Worm (Caenorhabditis elegans): ENCODE data around the gene gsp-1.
A peak's percentile ranks its signal among the peaks of the same experiment; 100 is the strongest.

Gene gsp-1

DNA sequence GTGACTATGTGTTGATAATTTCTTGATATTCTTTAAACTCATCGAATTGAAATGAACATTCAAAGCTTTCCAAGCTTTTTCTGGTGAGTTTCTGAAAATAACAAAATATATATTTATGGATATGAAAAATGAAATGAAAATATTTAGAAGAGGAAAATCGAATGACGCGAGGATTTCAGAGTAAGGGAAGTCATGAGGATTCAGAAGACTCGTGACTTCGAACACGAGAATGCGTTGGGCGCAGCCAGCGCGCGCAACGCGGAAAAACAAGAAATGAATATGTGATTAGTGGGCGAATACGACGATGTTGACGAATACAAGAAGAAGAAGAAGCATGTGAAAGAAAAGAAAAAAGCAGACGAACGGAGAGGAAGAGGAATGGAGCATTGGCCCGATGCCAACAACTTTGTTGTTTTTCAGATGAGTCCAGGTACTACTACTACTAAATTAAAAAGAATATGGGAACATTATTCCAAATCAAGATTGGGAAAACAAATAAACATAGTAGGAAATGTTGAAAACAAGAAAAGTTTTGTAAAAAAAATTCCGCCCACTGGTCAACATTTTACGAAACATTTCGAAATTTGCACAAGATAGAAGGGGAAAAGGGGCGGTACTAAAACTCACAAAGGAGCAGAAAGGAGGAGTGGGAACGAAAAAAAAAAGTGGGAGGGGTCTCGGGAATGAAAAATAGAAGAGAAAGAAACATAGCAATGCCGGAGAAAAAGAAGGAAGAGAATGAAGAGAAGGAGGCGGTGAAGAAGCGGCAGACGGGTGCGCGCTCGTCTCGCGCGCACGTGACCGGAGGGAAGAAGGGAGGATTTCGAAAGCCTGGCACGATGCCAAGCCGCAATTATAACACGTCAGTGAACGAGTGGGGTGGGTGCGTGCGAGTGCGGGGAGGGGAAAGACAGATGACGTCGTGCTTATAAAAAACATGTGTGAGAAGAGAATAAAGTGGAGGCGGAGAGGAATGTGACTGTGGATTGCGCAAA, 33.2 kb downstream of the gsp-1 start (continued):
- TF ChIP-seq ces-1 (GFP tag; optimal IDR thresholded peaks at IDR 0.05): no peak
- peak in 1 of 6 experiments; percentile 80 for TF ChIP-seq elt-3 (tag; optimal IDR thresholded peaks at IDR 0.05)
- TF ChIP-seq dsc-1 (tag; optimal IDR thresholded peaks at IDR 0.05): peak; percentile 96
- TF ChIP-seq zag-1 (tag; optimal IDR thresholded peaks at IDR 0.05): no peak
- TF ChIP-seq ceh-88 (GFP tag; IDR thresholded peaks at IDR 0.05): peak; percentile 92
- TF ChIP-seq nhr-77 (tag; optimal IDR thresholded peaks at IDR 0.05): peak; percentile 75
- TF ChIP-seq C04F5.9 (tag; optimal IDR thresholded peaks at IDR 0.05): no peak
- no peak for TF ChIP-seq nhr-76 (tag; optimal IDR thresholded peaks at IDR 0.05)
- TF ChIP-seq mep-1 (tag; optimal IDR thresholded peaks at IDR 0.05): peak; percentile 83

DNA sequence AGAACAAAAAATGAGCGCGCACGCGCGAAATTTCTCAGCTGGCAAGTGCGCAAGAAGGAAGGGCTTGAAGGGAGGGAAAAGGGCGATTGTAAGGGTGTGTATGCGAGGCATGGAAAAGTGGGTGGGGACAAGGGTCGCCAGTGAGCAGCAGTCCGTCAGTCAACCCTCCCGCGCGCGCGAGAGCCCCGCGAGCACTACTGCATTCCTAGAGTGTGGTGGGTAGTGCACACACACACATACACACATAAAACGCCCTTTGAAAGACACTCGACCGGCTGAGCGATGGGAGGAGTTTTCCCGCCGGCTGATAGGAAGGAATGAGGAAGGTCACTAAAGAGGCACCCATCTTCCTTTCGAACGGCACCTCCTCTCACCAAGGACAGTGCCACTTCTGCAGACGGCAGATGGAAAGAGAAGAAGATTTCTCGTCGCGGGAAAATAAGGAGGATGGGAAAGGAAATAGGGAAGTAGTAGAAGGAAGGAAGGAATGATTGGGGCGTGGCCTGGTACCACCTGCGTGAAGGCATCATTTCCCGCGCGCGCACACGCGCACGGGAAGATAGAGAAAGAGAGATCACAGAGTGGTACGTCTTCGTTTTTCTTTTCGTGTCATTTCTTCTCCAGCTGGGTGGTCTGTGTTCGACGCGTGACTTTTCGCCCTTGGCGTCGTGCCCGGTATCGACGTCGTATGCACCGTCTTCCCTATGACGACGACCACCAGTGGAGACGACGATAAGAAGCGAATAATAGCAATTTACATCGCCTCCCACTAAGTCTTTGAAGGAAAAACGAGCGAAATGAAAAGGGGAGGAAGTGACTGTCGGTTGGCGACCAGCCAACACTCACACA, 34.9 kb downstream of the gsp-1 start:
- TF ChIP-seq nhr-28 (tag; optimal IDR thresholded peaks at IDR 0.05) (no peak), ces-1 (GFP tag; optimal IDR thresholded peaks at IDR 0.05) (no peak), unc-30 (tag; optimal IDR thresholded peaks at IDR 0.05) (no peak), F16B12.6 (tag; optimal IDR thresholded peaks at IDR 0.05) (no peak), nhr-71 (tag; optimal IDR thresholded peaks at IDR 0.05) (peak; percentile 89), ama-1 (optimal IDR thresholded peaks at IDR 0.05) (no peak), unc-98 (GFP tag; IDR thresholded peaks at IDR 0.05) (no peak), sup-37 (GFP tag; optimal IDR thresholded peaks at IDR 0.05) (no peak), aly-2 (tag; optimal IDR thresholded peaks at IDR 0.05) (no peak), swsn-7 (tag; optimal IDR thresholded peaks at IDR 0.05) (no peak), nhr-84 (tag; optimal IDR thresholded peaks at IDR 0.05) (no peak), lin-15B (tag; optimal IDR thresholded peaks at IDR 0.05) (no peak), ztf-11 (tag; optimal IDR thresholded peaks at IDR 0.05) (peak in 1 of 2 experiments; percentile 39), nhr-237 (tag; optimal IDR thresholded peaks at IDR 0.05) (no peak), ceh-8 (GFP tag; optimal IDR thresholded peaks at IDR 0.05) (no peak), tbx-2 (tag; optimal IDR thresholded peaks at IDR 0.05) (peak; percentile 27), snpc-4 (tag; optimal IDR thresholded peaks at IDR 0.05) (peak; percentile 22), zip-4 (GFP tag; optimal IDR thresholded peaks at IDR 0.05) (peak; percentile 12), egl-13 (tag; optimal IDR thresholded peaks at IDR 0.05) (no peak), vab-15 (tag; optimal IDR thresholded peaks at IDR 0.05) (peak; percentile 13), unc-86 (tag; optimal IDR thresholded peaks at IDR 0.05) (no peak), hlh-17 (GFP tag; optimal IDR thresholded peaks at IDR 0.05; ENCODE audit: borderline replicate concordance) (no peak), nhr-11 (tag; optimal IDR thresholded peaks at IDR 0.05) (no peak), grh-1 (GFP tag; IDR thresholded peaks at IDR 0.05) (peak; percentile 73), blmp-1 (tag; optimal IDR thresholded peaks at IDR 0.05) (peak; percentile 85), ets-5 (GFP tag; IDR thresholded peaks at IDR 0.05) (no peak), zag-1 (tag; optimal IDR thresholded peaks at IDR 0.05) (no peak), isw-1 (GFP tag; IDR thresholded peaks at IDR 0.05) (no peak), snu-23 (GFP tag; optimal IDR thresholded peaks at IDR 0.05) (peak; percentile 69), dsc-1 (tag; optimal IDR thresholded peaks at IDR 0.05) (no peak), aha-1 (tag; optimal IDR thresholded peaks at IDR 0.05) (no peak), mdl-1 (tag; optimal IDR thresholded peaks at IDR 0.05) (peak in 1 of 2 experiments; percentile 91), lin-14 (GFP tag; optimal IDR thresholded peaks at IDR 0.05) (peak; percentile 96), fkh-4 (tag; optimal IDR thresholded peaks at IDR 0.05; ENCODE audit: borderline replicate concordance) (no peak), nhr-20 (tag; optimal IDR thresholded peaks at IDR 0.05) (peak; percentile 83), fkh-10 (GFP tag; optimal IDR thresholded peaks at IDR 0.05) (no peak), hlh-4 (tag; optimal IDR thresholded peaks at IDR 0.05) (no peak), unc-130 (tag; optimal IDR thresholded peaks at IDR 0.05) (peak; percentile 58), pag-3 (tag; optimal IDR thresholded peaks at IDR 0.05; ENCODE audit: borderline replicate concordance, insufficient read depth) (no peak), xbp-1 (tag; optimal IDR thresholded peaks at IDR 0.05) (peak; percentile 19), irx-1 (tag; optimal IDR thresholded peaks at IDR 0.05) (peak; percentile 64)

Measured in whole organism, L1 larva.